Fruit fly (Drosophila melanogaster): ENCODE data around the gene Prx3.

- no peak for TF ChIP-seq usp (GFP tag; optimal IDR thresholded peaks at IDR 0.05)
- TF ChIP-seq Dll (optimal IDR thresholded peaks at IDR 0.05): no peak
- no peak for TF ChIP-seq pan (optimal IDR thresholded peaks at IDR 0.05)
- TF ChIP-seq CG8478 (optimal IDR thresholded peaks at IDR 0.05): no peak
Observed at dm6 chr3R:17561175-17561574, 14.8 kb upstream of the Prx3 start.
